Fruit fly (Drosophila melanogaster) whole organism, prepupa: ENCODE results near the gene CG13005.

Source experiments
- CG10669 ChIP-seq: fragments of 200-800 bp; sonication (Bioruptor generic); optimal IDR thresholded peaks from 3 replicates; lab custom pipeline; 2018; ENCODE audit warnings: missing biosample characterization, mild to moderate bottlenecking, missing genetic modification characterization, moderate library complexity
- CG15336 ChIP-seq: fragments of 200-800 bp; sonication (Bioruptor generic); IDR thresholded peaks from 2 replicates; pipeline ENCODE4 v1.3.6; 2022; ENCODE audit warnings: missing biosample characterization, missing genetic modification characterization
- CG3919 ChIP-seq: fragments of 200-800 bp; sonication (Bioruptor generic); optimal IDR thresholded peaks from 3 replicates; lab custom pipeline; 2016; ENCODE audit warnings: missing biosample characterization, missing genetic modification characterization
- CG8319 ChIP-seq: fragments of 200-800 bp; sonication (Bioruptor generic); optimal IDR thresholded peaks from 3 replicates; lab custom pipeline; 2016; ENCODE audit warnings: missing biosample characterization, missing genetic modification characterization
- Hr38 ChIP-seq: sonication (Bioruptor generic); optimal IDR thresholded peaks from 2 replicates; lab custom pipeline; 2016; ENCODE audit warnings: missing biosample characterization, missing genetic modification characterization
- Hr39 ChIP-seq: fragments of 200-800 bp; sonication (Bioruptor generic); optimal IDR thresholded peaks from 2 replicates; lab custom pipeline; 2016; ENCODE audit warnings: missing biosample characterization, missing genetic modification characterization
- Hr4 ChIP-seq: fragments of 200-800 bp; sonication (Bioruptor generic); optimal IDR thresholded peaks from 3 replicates; lab custom pipeline; 2016; ENCODE audit warnings: missing biosample characterization, missing genetic modification characterization
- OdsH ChIP-seq: fragments of 200-800 bp; sonication (Bioruptor generic); optimal IDR thresholded peaks from 3 replicates; lab custom pipeline; 2016; ENCODE audit warnings: missing biosample characterization, missing genetic modification characterization
- Sox14 ChIP-seq: fragments of 200-800 bp; sonication (Bioruptor generic); optimal IDR thresholded peaks from 3 replicates; lab custom pipeline; 2016; ENCODE audit warnings: missing biosample characterization, missing genetic modification characterization
- dsx ChIP-seq: fragments of 200-800 bp; optimal IDR thresholded peaks from 3 replicates; lab custom pipeline; 2019; ENCODE audit warnings: missing biosample characterization, mild to moderate bottlenecking, missing genetic modification characterization, moderate library complexity; ENCODE audit not compliant: poor library complexity, severe bottlenecking
- eg ChIP-seq: fragments of 200-800 bp; sonication (Bioruptor generic); IDR thresholded peaks from 3 replicates; pipeline ENCODE4 v1.3.6; 2022; ENCODE audit warnings: missing biosample characterization, missing genetic modification characterization
- fd85E ChIP-seq: fragments of 200-800 bp; sonication (Bioruptor generic); optimal IDR thresholded peaks from 3 replicates; lab custom pipeline; 2016; ENCODE audit warnings: missing biosample characterization, missing genetic modification characterization
- fkh ChIP-seq: fragments of 200-800 bp; sonication (Bioruptor generic); optimal IDR thresholded peaks from 3 replicates; lab custom pipeline; 2017; ENCODE audit warnings: missing biosample characterization, mild to moderate bottlenecking, missing genetic modification characterization, moderate library complexity
- net ChIP-seq: fragments of 200-800 bp; sonication (Bioruptor generic); optimal IDR thresholded peaks from 3 replicates; lab custom pipeline; 2016; ENCODE audit warnings: missing biosample characterization, missing genetic modification characterization

DNA sequence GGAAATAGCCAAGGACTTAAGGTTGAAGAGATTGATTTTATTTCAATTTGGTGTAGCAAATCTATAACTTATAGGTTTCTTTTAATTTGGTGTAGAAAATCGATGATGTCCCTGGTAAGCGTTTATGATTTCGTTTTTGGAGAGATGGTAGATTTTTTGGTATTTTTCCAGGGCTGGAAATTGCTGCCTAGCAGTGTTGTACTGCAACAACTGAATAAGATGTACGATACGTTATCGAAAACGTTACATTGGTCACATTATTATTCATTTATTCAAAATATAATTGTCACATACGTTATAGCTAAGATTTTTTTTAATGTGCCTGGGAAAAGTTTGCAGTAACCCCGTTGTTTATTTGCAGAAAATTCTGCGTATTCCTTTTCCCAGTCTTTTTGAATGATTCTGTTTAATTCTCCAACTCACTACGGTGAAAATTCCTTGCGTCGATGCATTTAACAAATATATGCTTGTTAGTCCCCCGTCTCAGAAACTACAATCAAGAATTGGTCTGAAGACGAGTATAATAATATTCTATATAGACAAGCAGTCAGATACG is 16.5 kb upstream of the CG13005 start, which contains the start of the genes CG9609 and Sap30:
- no peak for TF ChIP-seq Hr4 (GFP tag; lab: Kevin White, UChicago)
- no peak for TF ChIP-seq eg (GFP tag; lab: Robert Waterston, UW)
- no peak for TF ChIP-seq OdsH (GFP tag; lab: Kevin White, UChicago)
- no peak for TF ChIP-seq fd85E (GFP tag; lab: Kevin White, UChicago)
- TF ChIP-seq CG8319 = no peak
- TF ChIP-seq net (GFP tag; lab: Kevin White, UChicago) = no peak
- TF ChIP-seq CG3919 (GFP tag; lab: Kevin White, UChicago) = no peak
- TF ChIP-seq CG10669 = no peak
- no peak for TF ChIP-seq Hr38 (GFP tag; lab: Kevin White, UChicago)
- no peak for TF ChIP-seq Sox14 (GFP tag; lab: Kevin White, UChicago)
- no peak for TF ChIP-seq dsx (GFP tag; lab: Kevin White, UChicago)
- no peak for TF ChIP-seq CG15336 (GFP tag; lab: Robert Waterston, UW)
- TF ChIP-seq Hr39 (GFP tag; lab: Kevin White, UChicago) = no peak
- TF ChIP-seq fkh (GFP tag; lab: Kevin White, UChicago) = no peak
